Worm (Caenorhabditis elegans) whole organism, L4 larva: Measurements from ENCODE around the gene slcr-46.3.
A peak's percentile ranks its signal among the peaks of the same experiment; 100 is the strongest.

Experiments used
- F26F4.8 ChIP-seq: fragments of 200-800 bp; sonication (Bioruptor generic); conservative IDR thresholded peaks from 2 replicates; pipeline ENCODE4 v1.3.6; 2022; ENCODE audit warnings: missing genetic modification characterization, missing compliant biosample characterization
- T20F7.1 ChIP-seq: fragments of 200-800 bp; sonication (Bioruptor generic); optimal IDR thresholded peaks from 2 replicates; lab custom pipeline; 2018; ENCODE audit warnings: mild to moderate bottlenecking, missing genetic modification characterization, missing compliant biosample characterization
- Y105C5A.15 ChIP-seq: fragments of 200-800 bp; sonication (Bioruptor generic); IDR thresholded peaks from 2 replicates; pipeline ENCODE4 v1.3.6; 2022; ENCODE audit warnings: missing genetic modification characterization, missing compliant biosample characterization
- Y48G9A.11 ChIP-seq: fragments of 200-800 bp; sonication (Bioruptor generic); IDR thresholded peaks from 2 replicates; pipeline ENCODE4 v1.3.6; 2022; ENCODE audit warnings: missing genetic modification reagents, missing genetic modification characterization, missing compliant biosample characterization
- Y5F2A.4 ChIP-seq: fragments of 200-800 bp; sonication (Bioruptor generic); optimal IDR thresholded peaks from 2 replicates; lab custom pipeline; 2018; ENCODE audit warnings: mild to moderate bottlenecking, missing genetic modification characterization, missing compliant biosample characterization
- Y75B8A.6 ChIP-seq: fragments of 200-800 bp; sonication (Bioruptor generic); IDR thresholded peaks from 2 replicates; pipeline ENCODE4 v1.3.6; 2022; ENCODE audit warnings: missing genetic modification reagents, missing genetic modification characterization, missing compliant biosample characterization
- ZK337.2 ChIP-seq: fragments of 200-800 bp; sonication (Bioruptor generic); IDR thresholded peaks from 2 replicates; pipeline ENCODE4 v1.3.6; 2022; ENCODE audit warnings: missing genetic modification reagents, missing genetic modification characterization, missing compliant biosample characterization
- ZK546.5 ChIP-seq, 2 experiments: sonication (generic microtip); optimal IDR thresholded peaks; 2 replicates each; lab custom pipeline; 2017; ENCODE audit warnings: missing biosample characterization in 2 of 2, missing genetic modification characterization in 2 of 2
- aha-1 ChIP-seq: fragments of 150-350 bp; peaks from one replicate; lab custom pipeline; 2014; ENCODE audit warnings: missing biosample characterization, missing genetic modification characterization
- aly-2 ChIP-seq: sonication (generic microtip); optimal IDR thresholded peaks from 2 replicates; lab custom pipeline; 2018; ENCODE audit warnings: missing biosample characterization, missing genetic modification characterization
- ama-1 ChIP-seq: fragments of 150-350 bp; optimal IDR thresholded peaks from 2 replicates; lab custom pipeline; 2014; ENCODE audit warnings: inconsistent platforms, mixed read lengths
- attf-4 ChIP-seq: sonication (generic microtip); optimal IDR thresholded peaks from 3 replicates; lab custom pipeline; 2017; ENCODE audit warnings: missing biosample characterization, missing genetic modification characterization
- ceh-20 ChIP-seq: fragments of 200-800 bp; sonication (Bioruptor generic); IDR thresholded peaks from 2 replicates; pipeline ENCODE4 v1.3.6; 2022; ENCODE audit warnings: missing genetic modification reagents, missing genetic modification characterization, missing compliant biosample characterization
- ceh-28 ChIP-seq: fragments of 150-350 bp; optimal IDR thresholded peaks from 2 replicates; lab custom pipeline; 2014; ENCODE audit warnings: missing biosample characterization, missing genetic modification reagents, missing genetic modification characterization
- ceh-44 ChIP-seq: fragments of 200-800 bp; sonication (Bioruptor generic); IDR thresholded peaks from 2 replicates; pipeline ENCODE4 v1.3.6; 2022; ENCODE audit warnings: missing genetic modification reagents, missing genetic modification characterization, missing compliant biosample characterization
- daf-16 ChIP-seq, 3 experiments: sonication (generic microtip); optimal IDR thresholded peaks; 2 replicates each; lab custom pipeline; 2016 to 2017; ENCODE audit warnings: missing genetic modification characterization in 3 of 3, missing genetic modification reagents in 3 of 3, mild to moderate bottlenecking in 2 of 3, missing compliant biosample characterization in 2 of 3, missing biosample characterization in 1 of 3, moderate library complexity in 1 of 3
- daf-8 ChIP-seq: fragments of 200-800 bp; sonication (Bioruptor generic); IDR thresholded peaks from 2 replicates; pipeline ENCODE4 v1.3.6; 2022; ENCODE audit warnings: missing genetic modification characterization, missing compliant biosample characterization
- duxl-1 ChIP-seq: sonication (generic microtip); optimal IDR thresholded peaks from 2 replicates; lab custom pipeline; 2016; ENCODE audit warnings: mild to moderate bottlenecking, missing genetic modification characterization, moderate library complexity, missing compliant biosample characterization; ENCODE audit not compliant: poor library complexity
- egl-27 ChIP-seq: sonication (generic microtip); optimal IDR thresholded peaks from 3 replicates; lab custom pipeline; 2017; ENCODE audit warnings: missing biosample characterization, missing genetic modification reagents, missing genetic modification characterization
- egl-43 ChIP-seq: fragments of 200-800 bp; sonication (Bioruptor generic); IDR thresholded peaks from 2 replicates; pipeline ENCODE4 v1.3.6; 2022; ENCODE audit warnings: missing genetic modification reagents, missing genetic modification characterization, missing compliant biosample characterization
- fkh-10 ChIP-seq: fragments of 150-350 bp; optimal IDR thresholded peaks from 2 replicates; lab custom pipeline; 2014; ENCODE audit warnings: missing biosample characterization, missing genetic modification reagents, missing genetic modification characterization
- fos-1 ChIP-seq: fragments of 150-350 bp; optimal IDR thresholded peaks from 2 replicates; lab custom pipeline; 2014; ENCODE audit warnings: missing biosample characterization, missing genetic modification characterization
- hlh-30 ChIP-seq: sonication (generic microtip); optimal IDR thresholded peaks from 2 replicates; lab custom pipeline; 2017; ENCODE audit warnings: antibody characterized with exemption, mild to moderate bottlenecking, missing genetic modification characterization, missing compliant biosample characterization; ENCODE audit not compliant: insufficient read depth
- hmg-1.1 ChIP-seq: fragments of 200-800 bp; sonication (Bioruptor generic); IDR thresholded peaks from 2 replicates; pipeline ENCODE4 v1.3.6; 2022; ENCODE audit warnings: missing genetic modification reagents, missing genetic modification characterization, missing compliant biosample characterization
- jun-1 ChIP-seq: fragments of 150-350 bp; optimal IDR thresholded peaks from 2 replicates; lab custom pipeline; 2014; ENCODE audit warnings: missing biosample characterization, missing genetic modification reagents, missing genetic modification characterization
- lim-7 ChIP-seq: fragments of 200-800 bp; sonication (Bioruptor generic); IDR thresholded peaks from 2 replicates; pipeline ENCODE4 v1.3.6; 2022; ENCODE audit warnings: missing genetic modification characterization, missing compliant biosample characterization
- lin-13 ChIP-seq: fragments of 150-350 bp; optimal IDR thresholded peaks from 2 replicates; lab custom pipeline; 2014; ENCODE audit warnings: missing biosample characterization, missing genetic modification reagents, missing genetic modification characterization
- lin-39 ChIP-seq: fragments of 150-350 bp; optimal IDR thresholded peaks from 2 replicates; lab custom pipeline; 2014; ENCODE audit warnings: missing biosample characterization, missing genetic modification reagents, missing genetic modification characterization
- lir-3 ChIP-seq: sonication (generic microtip); optimal IDR thresholded peaks from 2 replicates; lab custom pipeline; 2016; ENCODE audit warnings: mild to moderate bottlenecking, missing genetic modification characterization, missing compliant biosample characterization
- madf-9 ChIP-seq: fragments of 200-800 bp; sonication (Bioruptor generic); conservative IDR thresholded peaks from 2 replicates; pipeline ENCODE4 v1.3.6; 2022; ENCODE audit warnings: missing genetic modification reagents, missing genetic modification characterization, missing compliant biosample characterization
- mep-1 ChIP-seq: fragments of 150-350 bp; sonication (generic microtip); optimal IDR thresholded peaks from 3 replicates; lab custom pipeline; 2014; ENCODE audit warnings: missing biosample characterization, missing genetic modification characterization
- nhr-111 ChIP-seq: fragments of 200-800 bp; sonication (Bioruptor generic); optimal IDR thresholded peaks from 2 replicates; lab custom pipeline; 2018; ENCODE audit warnings: mild to moderate bottlenecking, missing genetic modification characterization, missing compliant biosample characterization
- nhr-28 ChIP-seq: fragments of 150-350 bp; optimal IDR thresholded peaks from 2 replicates; lab custom pipeline; 2014; ENCODE audit warnings: missing biosample characterization, missing genetic modification characterization
- nhr-41 ChIP-seq: fragments of 200-800 bp; sonication (Bioruptor generic); IDR thresholded peaks from 2 replicates; pipeline ENCODE4 v1.3.6; 2022; ENCODE audit warnings: missing genetic modification reagents, missing genetic modification characterization, missing compliant biosample characterization
- nhr-42 ChIP-seq: fragments of 200-800 bp; sonication (Bioruptor generic); IDR thresholded peaks from 2 replicates; pipeline ENCODE4 v1.3.6; 2022; ENCODE audit warnings: missing genetic modification characterization, missing compliant biosample characterization
- nhr-48 ChIP-seq: sonication (generic microtip); optimal IDR thresholded peaks from 2 replicates; lab custom pipeline; 2016; ENCODE audit warnings: mild to moderate bottlenecking, missing genetic modification characterization, missing compliant biosample characterization
- php-3 ChIP-seq: fragments of 200-800 bp; sonication (Bioruptor generic); IDR thresholded peaks from 2 replicates; pipeline ENCODE4 v1.3.6; 2022; ENCODE audit warnings: missing genetic modification reagents, missing genetic modification characterization, missing compliant biosample characterization
- pqm-1 ChIP-seq: sonication (generic microtip); optimal IDR thresholded peaks from 2 replicates; lab custom pipeline; 2017; ENCODE audit warnings: missing biosample characterization, missing genetic modification characterization
- saeg-2 ChIP-seq: fragments of 200-800 bp; sonication (Bioruptor generic); IDR thresholded peaks from 2 replicates; pipeline ENCODE4 v1.3.6; 2022; ENCODE audit warnings: missing genetic modification reagents, missing genetic modification characterization, missing compliant biosample characterization
- sdz-12 ChIP-seq: fragments of 200-800 bp; sonication (Bioruptor generic); optimal IDR thresholded peaks from 2 replicates; lab custom pipeline; 2018; ENCODE audit warnings: mild to moderate bottlenecking, missing genetic modification characterization, missing compliant biosample characterization
- set-16 ChIP-seq: fragments of 200-800 bp; sonication (Bioruptor generic); IDR thresholded peaks from 2 replicates; pipeline ENCODE4 v1.3.6; 2022; ENCODE audit warnings: missing genetic modification reagents, missing genetic modification characterization, missing compliant biosample characterization
- skn-1 ChIP-seq: fragments of 150-350 bp; optimal IDR thresholded peaks from 2 replicates; lab custom pipeline; 2014; ENCODE audit warnings: missing biosample characterization, missing genetic modification characterization
- snpc-1.2 ChIP-seq: fragments of 200-800 bp; sonication (Bioruptor generic); IDR thresholded peaks from 2 replicates; pipeline ENCODE4 v1.3.6; 2022; ENCODE audit warnings: missing genetic modification reagents, missing genetic modification characterization, missing compliant biosample characterization
- snpc-4 ChIP-seq: fragments of 150-350 bp; optimal IDR thresholded peaks from 2 replicates; lab custom pipeline; 2014; ENCODE audit warnings: missing biosample characterization, missing genetic modification characterization
- tra-1 ChIP-seq: fragments of 200-800 bp; sonication (Bioruptor generic); IDR thresholded peaks from 2 replicates; pipeline ENCODE4 v1.3.6; 2022; ENCODE audit warnings: missing genetic modification reagents, missing genetic modification characterization, missing compliant biosample characterization
- unc-130 ChIP-seq: sonication (generic microtip); optimal IDR thresholded peaks from 2 replicates; lab custom pipeline; 2016; ENCODE audit warnings: missing genetic modification reagents, missing genetic modification characterization, missing compliant biosample characterization
- vab-7 ChIP-seq: fragments of 200-800 bp; sonication (Bioruptor generic); IDR thresholded peaks from 2 replicates; pipeline ENCODE4 v1.3.6; 2022; ENCODE audit warnings: missing genetic modification reagents, missing genetic modification characterization, missing compliant biosample characterization
- zfp-2 ChIP-seq: sonication (generic microtip); optimal IDR thresholded peaks from 2 replicates; lab custom pipeline; 2016; ENCODE audit warnings: mild to moderate bottlenecking, missing genetic modification characterization, missing compliant biosample characterization
- zfp-3 ChIP-seq: fragments of 200-800 bp; sonication (Bioruptor generic); conservative IDR thresholded peaks from 2 replicates; pipeline ENCODE4 v1.3.6; 2022; ENCODE audit warnings: missing genetic modification reagents, missing genetic modification characterization, missing compliant biosample characterization
- zip-2 ChIP-seq: fragments of 150-350 bp; optimal IDR thresholded peaks from 2 replicates; lab custom pipeline; 2014; ENCODE audit warnings: missing biosample characterization, missing genetic modification characterization
- ztf-11 ChIP-seq: fragments of 150-350 bp; optimal IDR thresholded peaks from 2 replicates; lab custom pipeline; 2014; ENCODE audit warnings: missing biosample characterization, missing genetic modification characterization
- ztf-7 ChIP-seq: fragments of 150-350 bp; optimal IDR thresholded peaks from 2 replicates; lab custom pipeline; 2014; ENCODE audit warnings: missing biosample characterization, missing genetic modification characterization

slcr-46.3 gene

ce11 chrV:9692109-9692581 lies 31.8 kb downstream of the slcr-46.3 start, which contains the start of gene ztf-9 (continued):
- TF ChIP-seq ztf-7 (no peak), aly-2 (tag; lab: Kevin White, UChicago) (no peak), lin-13 (peak; percentile 44), snpc-4 (tag; lab: Kevin White, UChicago) (no peak), snpc-1.2 (GFP tag; lab: Robert Waterston, UW) (no peak), ztf-11 (tag; lab: Kevin White, UChicago) (no peak), attf-4 (tag; lab: Kevin White, UChicago) (no peak), zfp-2 (tag; lab: Kevin White, UChicago) (no peak), nhr-111 (GFP tag; lab: Kevin White, UChicago) (no peak), zip-2 (tag; lab: Kevin White, UChicago) (no peak), lim-7 (GFP tag; lab: Robert Waterston, UW) (no peak), Y75B8A.6 (GFP tag; lab: Robert Waterston, UW) (no peak), daf-8 (GFP tag; lab: Robert Waterston, UW) (no peak), nhr-28 (tag; lab: Kevin White, UChicago) (peak; percentile 79), hlh-30 (no peak), unc-130 (GFP tag; lab: Kevin White, UChicago) (no peak), ZK337.2 (no peak), ceh-28 (tag; lab: Kevin White, UChicago) (no peak), Y5F2A.4 (GFP tag; lab: Kevin White, UChicago) (no peak), hmg-1.1 (peak; percentile 83), skn-1 (tag; lab: Kevin White, UChicago) (no peak), ceh-20 (no peak), lin-39 (tag; lab: Kevin White, UChicago) (no peak), egl-43 (GFP tag; lab: Robert Waterston, UW) (no peak), nhr-41 (GFP tag; lab: Robert Waterston, UW) (no peak), tra-1 (no peak), pqm-1 (peak; percentile 11), fkh-10 (peak; percentile 13), php-3 (no peak), lir-3 (tag; lab: Kevin White, UChicago) (no peak), daf-16 (GFP tag; optimal IDR thresholded peaks at IDR 0.05; lab: Kevin White, UChicago) (peak in 1 of 2 experiments; percentile 8), daf-16 (tag; optimal IDR thresholded peaks at IDR 0.05; lab: Kevin White, UChicago) (peak; percentile 10), Y105C5A.15 (GFP tag; lab: Robert Waterston, UW) (no peak), ama-1 (lab: Kevin White, UChicago) (no peak), Y48G9A.11 (GFP tag; lab: Robert Waterston, UW) (no peak), saeg-2 (no peak), duxl-1 (no peak), ZK546.5 (tag; optimal IDR thresholded peaks at IDR 0.05; lab: Kevin White, UChicago) (no peak), T20F7.1 (GFP tag; lab: Kevin White, UChicago) (no peak), aha-1 (tag; lab: Kevin White, UChicago) (no peak), sdz-12 (GFP tag; lab: Kevin White, UChicago) (no peak), zfp-3 (GFP tag; lab: Robert Waterston, UW) (no peak), F26F4.8 (no peak), jun-1 (tag; lab: Kevin White, UChicago) (no peak), set-16 (GFP tag; lab: Robert Waterston, UW) (peak; percentile 81; the same call in 1 of the 2 replicates), madf-9 (GFP tag; lab: Robert Waterston, UW) (no peak), egl-27 (tag; lab: Kevin White, UChicago) (no peak), vab-7 (GFP tag; lab: Robert Waterston, UW) (no peak), nhr-48 (no peak), ceh-44 (GFP tag; lab: Robert Waterston, UW) (no peak), fos-1 (no peak), nhr-42 (no peak), mep-1 (tag; lab: Kevin White, UChicago) (peak; percentile 71)
